Fruit fly (Drosophila melanogaster) whole organism, embryonic: ENCODE data around the gene Tbc1d22.

ENCODE experiments used
- Adf1 ChIP-seq: fragments of 200-800 bp; sonication (Bioruptor generic); IDR thresholded peaks from 2 replicates; pipeline ENCODE4 v1.3.6; 2022; ENCODE audit warnings: missing biosample characterization, missing genetic modification characterization
- Antp ChIP-seq: fragments of 200-800 bp; sonication (Bioruptor generic); optimal IDR thresholded peaks from 3 replicates; lab custom pipeline; 2016; ENCODE audit warnings: missing biosample characterization, missing genetic modification characterization
- BEAF-32 ChIP-seq: fragments of 200-800 bp; sonication (Bioruptor generic); optimal IDR thresholded peaks from 3 replicates; lab custom pipeline; 2017; ENCODE audit warnings: missing biosample characterization, missing genetic modification characterization, mild to moderate bottlenecking, moderate library complexity, missing genetic modification reagents
- Blimp-1 ChIP-seq: fragments of 200-800 bp; sonication (Bioruptor generic); optimal IDR thresholded peaks from 3 replicates; lab custom pipeline; 2018; ENCODE audit warnings: missing biosample characterization, missing genetic modification characterization, mild to moderate bottlenecking, moderate library complexity, missing genetic modification reagents
- CG10321 ChIP-seq: fragments of 200-800 bp; sonication (Bioruptor generic); IDR thresholded peaks from 2 replicates; pipeline ENCODE4 v1.3.6; 2022; ENCODE audit warnings: missing biosample characterization, missing genetic modification characterization
- CG10979 ChIP-seq: fragments of 200-800 bp; sonication (Bioruptor generic); optimal IDR thresholded peaks from 2 replicates; lab custom pipeline; 2018; ENCODE audit warnings: missing biosample characterization, mild to moderate bottlenecking, missing genetic modification characterization, moderate library complexity
- CG11398 ChIP-seq: fragments of 200-800 bp; sonication (Bioruptor generic); optimal IDR thresholded peaks from 2 replicates; lab custom pipeline; 2016; ENCODE audit warnings: missing biosample characterization, missing genetic modification characterization
- CG12104 ChIP-seq: fragments of 200-800 bp; sonication (Bioruptor generic); optimal IDR thresholded peaks from 3 replicates; lab custom pipeline; 2016; ENCODE audit warnings: missing biosample characterization, missing genetic modification characterization
- CG15601 ChIP-seq: fragments of 200-800 bp; sonication (Bioruptor generic); optimal IDR thresholded peaks from 3 replicates; lab custom pipeline; 2019; ENCODE audit warnings: missing biosample characterization, mild to moderate bottlenecking, missing genetic modification characterization, moderate library complexity
- CG17186 ChIP-seq: fragments of 200-800 bp; sonication (Bioruptor generic); optimal IDR thresholded peaks from 3 replicates; lab custom pipeline; 2017; ENCODE audit warnings: missing biosample characterization, missing genetic modification reagents, missing genetic modification characterization
- CG18011 ChIP-seq: fragments of 200-800 bp; sonication (Bioruptor generic); optimal IDR thresholded peaks from 2 replicates; lab custom pipeline; 2017; ENCODE audit warnings: missing biosample characterization, missing genetic modification characterization, mild to moderate bottlenecking, moderate library complexity, missing genotype
- CG2116 ChIP-seq: fragments of 200-800 bp; sonication (Bioruptor generic); optimal IDR thresholded peaks from 3 replicates; lab custom pipeline; 2018; ENCODE audit warnings: missing biosample characterization, mild to moderate bottlenecking, missing genetic modification characterization
- CG2202 ChIP-seq: fragments of 200-800 bp; sonication (Bioruptor generic); optimal IDR thresholded peaks from 2 replicates; lab custom pipeline; 2018; ENCODE audit warnings: missing biosample characterization, mild to moderate bottlenecking, missing genetic modification characterization
- CG30020 ChIP-seq: fragments of 200-800 bp; optimal IDR thresholded peaks from 2 replicates; lab custom pipeline; 2019; ENCODE audit warnings: missing biosample characterization, mild to moderate bottlenecking, missing genetic modification characterization, moderate library complexity
- CG31365 ChIP-seq: fragments of 200-800 bp; sonication (Bioruptor generic); optimal IDR thresholded peaks from 2 replicates; lab custom pipeline; 2018; ENCODE audit warnings: missing biosample characterization, mild to moderate bottlenecking, missing genetic modification characterization
- CG6175 ChIP-seq: fragments of 200-800 bp; sonication (Bioruptor generic); IDR thresholded peaks from 3 replicates; pipeline ENCODE4 v1.3.6; 2022; ENCODE audit warnings: missing biosample characterization, missing genetic modification characterization
- CG6254 ChIP-seq: fragments of 200-800 bp; sonication (Bioruptor generic); optimal IDR thresholded peaks from 3 replicates; lab custom pipeline; 2017; ENCODE audit warnings: mild to moderate bottlenecking, missing biosample characterization, missing genetic modification reagents, missing genetic modification characterization
- CG6791 ChIP-seq: fragments of 200-800 bp; sonication (Bioruptor generic); IDR thresholded peaks from 3 replicates; pipeline ENCODE4 v1.3.6; 2022; ENCODE audit warnings: missing biosample characterization, missing genetic modification characterization; ENCODE audit not compliant: partially characterized antibody
- CG8290 ChIP-seq, 3 experiments: fragments of 200-800 bp; sonication (Bioruptor generic); optimal IDR thresholded peaks; 2 replicates each; lab custom pipeline; 2016 to 2019; ENCODE audit warnings: missing biosample characterization in 3 of 3, missing genetic modification characterization in 3 of 3, mild to moderate bottlenecking in 2 of 3, moderate library complexity in 1 of 3
- CG8924 ChIP-seq: fragments of 200-800 bp; optimal IDR thresholded peaks from 3 replicates; lab custom pipeline; 2019; ENCODE audit warnings: missing biosample characterization, mild to moderate bottlenecking, missing genetic modification characterization, moderate library complexity
- CG9797 ChIP-seq: fragments of 200-800 bp; sonication (Bioruptor generic); optimal IDR thresholded peaks from 3 replicates; lab custom pipeline; 2018; ENCODE audit warnings: missing biosample characterization, mild to moderate bottlenecking, missing genetic modification characterization
- CTCF ChIP-seq: fragments of 200-800 bp; sonication (Bioruptor generic); optimal IDR thresholded peaks from 2 replicates; lab custom pipeline; 2017; ENCODE audit warnings: missing biosample characterization, mild to moderate bottlenecking, missing genetic modification characterization, moderate library complexity
- Dfd ChIP-seq, 2 experiments: fragments of >200 bp; optimal IDR thresholded peaks; 2 replicates each; lab custom pipeline; 2017; ENCODE audit warnings: missing biosample characterization in 2 of 2, missing genetic modification characterization in 2 of 2
- E2f1 ChIP-seq: fragments of 200-800 bp; sonication (Bioruptor generic); IDR thresholded peaks from 2 replicates; pipeline ENCODE4 v1.3.6; 2022; ENCODE audit warnings: missing biosample characterization, missing genetic modification characterization
- Elba2 ChIP-seq: fragments of 200-800 bp; sonication (Bioruptor generic); optimal IDR thresholded peaks from 3 replicates; lab custom pipeline; 2016; ENCODE audit warnings: missing biosample characterization, missing genetic modification characterization
- HLHmδ ChIP-seq: fragments of 200-800 bp; sonication (Bioruptor generic); optimal IDR thresholded peaks from 2 replicates; lab custom pipeline; 2018; ENCODE audit warnings: missing biosample characterization, mild to moderate bottlenecking, missing genetic modification characterization, moderate library complexity
- Mrtf ChIP-seq: fragments of 200-800 bp; sonication (Bioruptor generic); IDR thresholded peaks from 3 replicates; pipeline ENCODE4 v1.3.6; 2022; ENCODE audit warnings: missing biosample characterization, missing genetic modification characterization
- NC2β ChIP-seq: fragments of 200-800 bp; sonication (Bioruptor generic); optimal IDR thresholded peaks from 2 replicates; lab custom pipeline; 2016; ENCODE audit warnings: missing biosample characterization, missing genetic modification characterization
- Scr ChIP-seq: fragments of 200-800 bp; sonication (Bioruptor generic); IDR thresholded peaks from 2 replicates; pipeline ENCODE4 v1.3.6; 2022; ENCODE audit warnings: missing biosample characterization, missing genetic modification characterization; ENCODE audit not compliant: partially characterized antibody
- Sry-δ ChIP-seq: fragments of 200-800 bp; sonication (Bioruptor generic); optimal IDR thresholded peaks from 2 replicates; lab custom pipeline; 2016; ENCODE audit warnings: missing biosample characterization, missing genetic modification characterization
- amos ChIP-seq: fragments of 200-800 bp; sonication (Bioruptor generic); IDR thresholded peaks from 2 replicates; pipeline ENCODE4 v1.3.6; 2022; ENCODE audit warnings: missing biosample characterization, missing genetic modification characterization; ENCODE audit not compliant: partially characterized antibody
- bbx ChIP-seq: fragments of 200-800 bp; sonication (Bioruptor generic); IDR thresholded peaks from 2 replicates; pipeline ENCODE4 v1.3.6; 2022; ENCODE audit warnings: missing biosample characterization, missing genetic modification characterization; ENCODE audit not compliant: partially characterized antibody
- chinmo ChIP-seq: fragments of 200-800 bp; sonication (Bioruptor generic); IDR thresholded peaks from 4 replicates; pipeline ENCODE4 v1.3.6; 2022; ENCODE audit warnings: missing biosample characterization, missing genetic modification characterization; ENCODE audit not compliant: partially characterized antibody
- cwo ChIP-seq: fragments of 200-800 bp; sonication (Bioruptor generic); optimal IDR thresholded peaks from 3 replicates; lab custom pipeline; 2017; ENCODE audit warnings: missing biosample characterization, missing genetic modification characterization, mild to moderate bottlenecking, moderate library complexity, missing genetic modification reagents
- fru ChIP-seq: fragments of >200 bp; optimal IDR thresholded peaks from 2 replicates; lab custom pipeline; 2017
- gcm ChIP-seq: fragments of 200-800 bp; sonication (Bioruptor generic); optimal IDR thresholded peaks from 2 replicates; lab custom pipeline; 2019; ENCODE audit warnings: missing biosample characterization, mild to moderate bottlenecking, missing genetic modification characterization, moderate library complexity
- grn ChIP-seq: fragments of 200-800 bp; sonication (Bioruptor generic); optimal IDR thresholded peaks from 3 replicates; lab custom pipeline; 2017; ENCODE audit warnings: missing biosample characterization, missing genetic modification characterization
- her ChIP-seq: fragments of 200-800 bp; sonication (Bioruptor generic); optimal IDR thresholded peaks from 2 replicates; lab custom pipeline; 2016; ENCODE audit warnings: missing biosample characterization, missing genetic modification characterization
- kah ChIP-seq: fragments of 200-800 bp; sonication (Bioruptor generic); optimal IDR thresholded peaks from 2 replicates; lab custom pipeline; 2018; ENCODE audit warnings: missing biosample characterization, mild to moderate bottlenecking, missing genetic modification characterization
- klu ChIP-seq: fragments of 200-800 bp; sonication (Bioruptor generic); IDR thresholded peaks from 2 replicates; pipeline ENCODE4 v1.3.6; 2022; ENCODE audit warnings: missing biosample characterization, missing genetic modification characterization
- nerfin-2 ChIP-seq: fragments of 200-800 bp; sonication (Bioruptor generic); IDR thresholded peaks from 2 replicates; pipeline ENCODE4 v1.3.6; 2022; ENCODE audit warnings: missing biosample characterization, missing genetic modification characterization; ENCODE audit not compliant: partially characterized antibody
- pnt ChIP-seq: fragments of 200-800 bp; sonication (Bioruptor generic); optimal IDR thresholded peaks from 3 replicates; lab custom pipeline; 2016; ENCODE audit warnings: missing biosample characterization, missing genetic modification characterization
- ranshi ChIP-seq: fragments of 200-800 bp; sonication (Bioruptor generic); IDR thresholded peaks from 2 replicates; pipeline ENCODE4 v1.3.6; 2022; ENCODE audit warnings: missing biosample characterization, missing genetic modification characterization
- row ChIP-seq: fragments of 200-800 bp; sonication (Bioruptor generic); IDR thresholded peaks from 3 replicates; pipeline ENCODE4 v1.3.6; 2022; ENCODE audit warnings: missing biosample characterization, missing genetic modification characterization
- sens-2 ChIP-seq: fragments of 200-800 bp; sonication (Bioruptor generic); IDR thresholded peaks from 2 replicates; pipeline ENCODE4 v1.3.6; 2022; ENCODE audit warnings: missing biosample characterization, missing genetic modification characterization
- sug ChIP-seq: fragments of 200-800 bp; optimal IDR thresholded peaks from 2 replicates; lab custom pipeline; 2019; ENCODE audit warnings: missing biosample characterization, mild to moderate bottlenecking, missing genetic modification characterization, moderate library complexity
- tna ChIP-seq: fragments of 200-800 bp; sonication (Bioruptor generic); IDR thresholded peaks from 2 replicates; pipeline ENCODE4 v1.3.6; 2022; ENCODE audit warnings: missing biosample characterization, missing genetic modification characterization; ENCODE audit not compliant: partially characterized antibody
- tx ChIP-seq: fragments of 200-800 bp; sonication (Bioruptor generic); optimal IDR thresholded peaks from 2 replicates; lab custom pipeline; 2016; ENCODE audit warnings: missing biosample characterization, missing genetic modification characterization

Tbc1d22 gene

dm6 chr3R:21060430-21061245 lies 41.4 kb upstream of the Tbc1d22 start, which contains the start of gene Mvl (continued):
- peak; percentile 71 for TF ChIP-seq gcm
- peak; percentile 19 for TF ChIP-seq CG6254 (GFP tag; lab: Kevin White, UChicago)
- no peak for TF ChIP-seq pnt
- peak; percentile 17 for TF ChIP-seq CG9797
- peak; percentile 83 for TF ChIP-seq CG8290 (GFP tag; optimal IDR thresholded peaks at IDR 0.05; lab: Kevin White, UChicago)
- peak; percentile 60 to 70 for TF ChIP-seq CG8290 (tag; optimal IDR thresholded peaks at IDR 0.05; lab: Kevin White, UChicago)
- TF ChIP-seq HLHmδ (GFP tag; lab: Kevin White, UChicago), result peak; percentile 43
- TF ChIP-seq kah, result peak; percentile 26
- TF ChIP-seq tx (GFP tag; lab: Kevin White, UChicago), result peak; percentile 19
- peak; percentile 29; the same call in 1 of the 2 replicates for TF ChIP-seq Adf1 (GFP tag; lab: Robert Waterston, UW)
- peak; percentile 89 for TF ChIP-seq CG6175 (GFP tag; lab: Robert Waterston, UW)
- peak; percentile 30 for TF ChIP-seq cwo
- TF ChIP-seq CG2116 (GFP tag; lab: Kevin White, UChicago), result peak; percentile 44
- peak; percentile 5 for TF ChIP-seq CG10979
- TF ChIP-seq klu (GFP tag; lab: Robert Waterston, UW), result no peak
- TF ChIP-seq nerfin-2 (GFP tag; lab: Robert Waterston, UW), result peak; percentile 43; the same call in 1 of the 2 replicates
- no peak for TF ChIP-seq Dfd (GFP tag; optimal IDR thresholded peaks at IDR 0.05; lab: Kevin White, UChicago)
- peak; percentile 38; the same call in 1 of the 2 replicates for TF ChIP-seq bbx (GFP tag; lab: Robert Waterston, UW)
- peak; percentile 30 for TF ChIP-seq CTCF
- TF ChIP-seq CG17186 (GFP tag; lab: Kevin White, UChicago), result peak; percentile 13
- TF ChIP-seq sens-2 (GFP tag; lab: Robert Waterston, UW), result 0 out of 2 replicates have a peak, but pooled peaks have one; percentile 44
- TF ChIP-seq CG6791, result peak; percentile 59; the same call in 1 of the 3 replicates
- TF ChIP-seq Sry-δ (GFP tag; lab: Kevin White, UChicago), result peak; percentile 38
- TF ChIP-seq CG11398 (GFP tag; lab: Kevin White, UChicago), result no peak
- TF ChIP-seq fru, result no peak
- no peak for TF ChIP-seq her (GFP tag; lab: Kevin White, UChicago)
- 0 out of 2 replicates have a peak, but pooled peaks have one; percentile 19 for TF ChIP-seq tna
- TF ChIP-seq sug (tag; lab: Kevin White, UChicago), result peak; percentile 62
- TF ChIP-seq chinmo (GFP tag; lab: Robert Waterston, UW), result peak; percentile 89; the same call in 1 of the 4 replicates
- no peak for TF ChIP-seq CG2202 (tag; lab: Kevin White, UChicago)
- TF ChIP-seq amos (GFP tag; lab: Robert Waterston, UW), result peak; percentile 37
- peak; percentile 2 for TF ChIP-seq CG31365 (tag; lab: Kevin White, UChicago)
- TF ChIP-seq CG15601 (tag; lab: Kevin White, UChicago), result peak; percentile 20
- peak; percentile 3 for TF ChIP-seq CG18011
- TF ChIP-seq Antp (GFP tag; lab: Kevin White, UChicago), result no peak
- TF ChIP-seq E2f1, result no peak
- TF ChIP-seq Blimp-1 (GFP tag; lab: Kevin White, UChicago), result peak; percentile 39
- TF ChIP-seq CG12104 (GFP tag; lab: Kevin White, UChicago), result no peak
- TF ChIP-seq CG10321 (GFP tag; lab: Robert Waterston, UW), result peak; percentile 91
- TF ChIP-seq CG8924, result peak; percentile 22
- TF ChIP-seq NC2β (GFP tag; lab: Kevin White, UChicago), result no peak
- 0 out of 3 replicates have a peak, but pooled peaks have one; percentile 21 for TF ChIP-seq row
- TF ChIP-seq Elba2 (GFP tag; lab: Kevin White, UChicago), result no peak
- peak; percentile 27; the same call in 1 of the 2 replicates for TF ChIP-seq Scr (GFP tag; lab: Robert Waterston, UW)
- peak; percentile 99 for TF ChIP-seq grn (GFP tag; lab: Kevin White, UChicago)
- peak; percentile 41 for TF ChIP-seq BEAF-32 (GFP tag; lab: Kevin White, UChicago)
- peak; percentile 3 for TF ChIP-seq CG30020 (tag; lab: Kevin White, UChicago)
- no peak for TF ChIP-seq ranshi (GFP tag; lab: Robert Waterston, UW)
- TF ChIP-seq Mrtf (GFP tag; lab: Robert Waterston, UW), result no peak
